Fruit fly (Drosophila melanogaster) Kc167 (cell line): Measurements from ENCODE around the gene CG7579.

Source experiments
- Myc ChIP-seq: fragments of >200 bp; optimal IDR thresholded peaks from 2 replicates; lab custom pipeline; 2017; ENCODE audit warnings: missing external identifiers
- psq ChIP-seq: fragments of >200 bp; optimal IDR thresholded peaks from 2 replicates; lab custom pipeline; 2017; ENCODE audit warnings: missing external identifiers

DNA sequence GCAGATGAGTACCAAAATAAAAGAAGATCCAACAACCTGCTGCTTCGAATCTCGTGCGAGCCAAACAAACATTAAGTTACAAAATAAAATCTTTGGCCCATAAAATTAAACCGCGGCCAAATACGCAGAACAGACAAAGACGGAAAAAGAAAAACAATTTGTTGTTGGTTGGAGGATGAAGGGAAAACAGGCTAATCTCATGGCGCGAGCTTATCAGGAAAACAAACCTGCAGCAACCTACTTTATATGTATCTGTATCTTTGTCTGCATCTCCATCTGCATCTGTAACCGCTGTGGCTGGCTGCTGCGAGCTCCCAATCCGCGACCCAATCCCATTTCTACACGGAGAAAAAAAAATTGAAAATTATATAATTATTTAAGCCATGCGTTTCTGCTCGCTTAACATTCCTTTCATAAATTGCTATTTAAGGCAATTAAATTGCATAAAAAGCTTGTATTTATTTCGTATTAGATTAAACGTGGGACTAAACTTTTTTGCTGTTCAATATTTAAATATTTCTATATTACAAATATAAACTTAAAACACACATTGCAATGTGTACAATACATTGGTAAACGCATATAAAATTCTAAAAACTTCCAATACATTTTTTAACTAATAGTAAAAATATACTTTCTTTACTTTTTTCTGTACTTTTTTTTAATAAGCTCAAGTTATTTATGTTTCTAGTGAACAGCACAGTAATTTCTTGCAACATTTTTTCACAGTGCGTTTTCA is 9.7 kb upstream of the CG7579 start:
- no peak for TF ChIP-seq psq (lab: Kevin White, UChicago)
- no peak for TF ChIP-seq Myc (lab: Kevin White, UChicago)
